Fruit fly (Drosophila melanogaster): ENCODE results near the gene byn.

DNA sequence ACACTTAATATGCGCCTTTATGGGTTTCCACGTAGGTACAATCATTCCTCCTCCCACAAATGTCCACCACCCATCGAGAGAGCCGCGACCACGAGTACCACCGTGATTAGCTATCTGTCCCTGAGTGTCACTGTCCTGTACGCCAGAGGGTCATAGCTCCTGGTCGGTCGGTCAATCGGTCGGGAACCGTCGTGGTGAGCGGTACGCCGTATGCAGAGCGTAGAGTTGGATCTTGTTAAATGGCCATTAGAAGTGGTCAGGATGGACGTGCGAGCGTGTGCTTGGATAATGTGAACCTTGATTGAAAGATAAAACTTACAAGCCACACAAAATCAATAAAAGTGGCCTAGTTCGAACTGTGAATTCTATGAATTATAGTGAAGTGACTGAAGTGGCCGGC is 57.1 kb downstream of the byn start, which contains the start of gene CG6938:
- TF ChIP-seq CG8478 (optimal IDR thresholded peaks at IDR 0.05) (no peak), CTCF (optimal IDR thresholded peaks at IDR 0.05) (no peak)

Measured in S2 (cell line).